Fruit fly (Drosophila melanogaster) whole organism, pupa: ENCODE results near the gene CG6462.

Experiments used
- CG10348 ChIP-seq: fragments of 200-800 bp; sonication (Bioruptor generic); IDR thresholded peaks from 2 replicates; pipeline ENCODE4 v1.3.6; 2022; ENCODE audit warnings: missing biosample characterization, missing genetic modification characterization
- CG12605 ChIP-seq: fragments of 200-800 bp; sonication (Bioruptor generic); IDR thresholded peaks from 2 replicates; pipeline ENCODE4 v1.3.6; 2022; ENCODE audit warnings: missing biosample characterization, missing genetic modification characterization
- CG13204 ChIP-seq: fragments of 200-800 bp; sonication (Bioruptor generic); optimal IDR thresholded peaks from 2 replicates; lab custom pipeline; 2018; ENCODE audit warnings: missing biosample characterization, mild to moderate bottlenecking, missing genetic modification characterization, moderate library complexity
- CG15710 ChIP-seq: fragments of 200-800 bp; sonication (Bioruptor generic); optimal IDR thresholded peaks from 2 replicates; lab custom pipeline; 2018; ENCODE audit warnings: missing biosample characterization, mild to moderate bottlenecking, missing genetic modification characterization, moderate library complexity
- CG17806 ChIP-seq: fragments of 200-800 bp; sonication (Bioruptor generic); optimal IDR thresholded peaks from 2 replicates; lab custom pipeline; 2018; ENCODE audit warnings: missing biosample characterization, mild to moderate bottlenecking, missing genetic modification characterization, moderate library complexity
- CG32121 ChIP-seq: fragments of 200-800 bp; sonication (Bioruptor generic); IDR thresholded peaks from 2 replicates; pipeline ENCODE4 v1.3.6; 2022; ENCODE audit warnings: missing biosample characterization, missing genetic modification characterization
- CG34367 ChIP-seq: fragments of 200-800 bp; sonication (Bioruptor generic); optimal IDR thresholded peaks from 2 replicates; lab custom pipeline; 2018; ENCODE audit warnings: missing biosample characterization, mild to moderate bottlenecking, missing genetic modification characterization
- CG4496 ChIP-seq: fragments of 200-800 bp; sonication (Bioruptor generic); IDR thresholded peaks from 3 replicates; pipeline ENCODE4 v1.3.6; 2022; ENCODE audit warnings: missing biosample characterization, missing genetic modification characterization
- CG9948 ChIP-seq: fragments of 200-800 bp; sonication (Bioruptor generic); optimal IDR thresholded peaks from 2 replicates; lab custom pipeline; 2018; ENCODE audit warnings: missing biosample characterization, mild to moderate bottlenecking, missing genetic modification characterization, moderate library complexity
- EcR ChIP-seq: fragments of 200-800 bp; sonication (Bioruptor generic); optimal IDR thresholded peaks from 3 replicates; lab custom pipeline; 2019; ENCODE audit warnings: missing biosample characterization, missing genetic modification characterization, mild to moderate bottlenecking, moderate library complexity, missing genetic modification reagents
- Pif1A ChIP-seq: fragments of 200-800 bp; sonication (Bioruptor generic); optimal IDR thresholded peaks from 3 replicates; lab custom pipeline; 2016; ENCODE audit warnings: missing biosample characterization, missing genetic modification characterization
- Pif1B ChIP-seq: fragments of 200-800 bp; sonication (Bioruptor generic); optimal IDR thresholded peaks from 3 replicates; lab custom pipeline; 2016; ENCODE audit warnings: missing biosample characterization, missing genetic modification characterization
- Snoo ChIP-seq: fragments of 200-800 bp; sonication (Bioruptor generic); optimal IDR thresholded peaks from 3 replicates; lab custom pipeline; 2017; ENCODE audit warnings: missing biosample characterization, mild to moderate bottlenecking, missing genetic modification characterization, inconsistent platforms
- gl ChIP-seq: fragments of 200-800 bp; sonication (Bioruptor generic); optimal IDR thresholded peaks from 2 replicates; lab custom pipeline; 2018; ENCODE audit warnings: missing biosample characterization, mild to moderate bottlenecking, missing genetic modification characterization

dm6 chr3L:5996520-5996919 is 40.4 kb upstream of the CG6462 start:
- TF ChIP-seq Pif1A (GFP tag; lab: Kevin White, UChicago) = no peak
- no peak for TF ChIP-seq CG13204 (GFP tag; lab: Kevin White, UChicago)
- TF ChIP-seq Snoo (tag; lab: Kevin White, UChicago) = no peak
- no peak for TF ChIP-seq CG9948 (tag; lab: Kevin White, UChicago)
- TF ChIP-seq CG34367 (tag; lab: Kevin White, UChicago) = no peak
- no peak for TF ChIP-seq CG4496 (GFP tag; lab: Robert Waterston, UW)
- TF ChIP-seq CG12605 (GFP tag; lab: Robert Waterston, UW) = no peak
- no peak for TF ChIP-seq EcR (GFP tag; lab: Kevin White, UChicago)
- TF ChIP-seq CG32121 = no peak
- TF ChIP-seq Pif1B = no peak
- no peak for TF ChIP-seq CG15710 (tag; lab: Kevin White, UChicago)
- TF ChIP-seq CG10348 (GFP tag; lab: Robert Waterston, UW) = no peak
- no peak for TF ChIP-seq gl (tag; lab: Kevin White, UChicago)
- no peak for TF ChIP-seq CG17806 (tag; lab: Kevin White, UChicago)
